Fruit fly (Drosophila melanogaster): ENCODE data around the gene knk.
A peak's percentile ranks its signal among the peaks of the same experiment; 100 is the strongest.

knk gene

DNA sequence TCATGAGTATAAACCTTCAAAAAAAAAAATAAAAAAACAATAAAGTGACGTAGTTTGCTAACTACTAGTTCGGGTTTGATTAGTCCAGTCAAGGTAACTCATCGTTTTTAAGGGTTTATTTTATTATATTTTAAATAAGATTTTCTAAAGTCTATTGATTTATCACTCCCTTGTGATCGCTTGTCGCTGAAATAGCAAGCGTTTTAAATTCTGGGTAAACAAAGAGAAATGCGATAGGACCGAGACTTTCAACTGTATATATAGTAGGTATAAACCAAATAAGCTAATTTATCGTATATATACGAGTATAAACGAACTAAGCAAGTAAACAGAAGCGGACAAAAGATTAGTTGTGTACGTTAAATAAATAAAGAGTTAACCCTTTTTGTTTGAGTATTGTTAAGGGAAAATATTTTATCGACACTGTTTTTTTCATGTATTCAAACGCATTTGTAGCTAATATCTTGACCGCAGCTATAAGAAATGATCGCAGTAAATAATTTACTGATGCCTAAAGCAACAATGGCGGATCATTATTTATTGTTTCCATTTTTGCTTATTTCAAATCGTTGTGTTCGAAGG is 43.1 kb upstream of the knk start (continued):
- TF ChIP-seq CG4820 (GFP tag; optimal IDR thresholded peaks at IDR 0.05) (no peak), gsb (GFP tag; IDR thresholded peaks at IDR 0.05) (no peak), CG7963 (GFP tag; IDR thresholded peaks at IDR 0.05; ENCODE audit: partially characterized antibody) (no peak), Doc3 (GFP tag; IDR thresholded peaks at IDR 0.05; ENCODE audit: partially characterized antibody) (no peak), Oli (tag; optimal IDR thresholded peaks at IDR 0.05) (peak; percentile 48), ac (GFP tag; optimal IDR thresholded peaks at IDR 0.05) (peak; percentile 43), CG15011 (GFP tag; optimal IDR thresholded peaks at IDR 0.05) (no peak), CG14965 (GFP tag; optimal IDR thresholded peaks at IDR 0.05; ENCODE audit: borderline replicate concordance) (no peak), sc (optimal IDR thresholded peaks at IDR 0.05) (no peak), sc (GFP tag; optimal IDR thresholded peaks at IDR 0.05) (peak; percentile 4), B-H2 (GFP tag; optimal IDR thresholded peaks at IDR 0.05) (peak; percentile 25), CG8089 (GFP tag; optimal IDR thresholded peaks at IDR 0.05) (no peak), exex (tag; optimal IDR thresholded peaks at IDR 0.05) (no peak), crp (GFP tag; optimal IDR thresholded peaks at IDR 0.05) (no peak), mam (GFP tag; optimal IDR thresholded peaks at IDR 0.05) (peak; percentile 32), Oaz (GFP tag; IDR thresholded peaks at IDR 0.05) (no peak), caup (GFP tag; optimal IDR thresholded peaks at IDR 0.05; ENCODE audit: severe bottlenecking) (no peak), tap (tag; optimal IDR thresholded peaks at IDR 0.05) (peak; percentile 24), CG11093 (GFP tag; IDR thresholded peaks at IDR 0.05) (no peak), trem (tag; optimal IDR thresholded peaks at IDR 0.05) (no peak), H15 (GFP tag; IDR thresholded peaks at IDR 0.05) (no peak), sd (tag; optimal IDR thresholded peaks at IDR 0.05) (no peak), ap (GFP tag; IDR thresholded peaks at IDR 0.05) (no peak), Kr (GFP tag; optimal IDR thresholded peaks at IDR 0.05) (no peak), CG7372 (GFP tag; IDR thresholded peaks at IDR 0.05) (no peak), CG18619 (GFP tag; optimal IDR thresholded peaks at IDR 0.05) (peak; percentile 35), CG17359 (tag; optimal IDR thresholded peaks at IDR 0.05) (peak; percentile 38), sens (GFP tag) (peak; percentile 87), CG34376 (GFP tag; optimal IDR thresholded peaks at IDR 0.05) (no peak), Meics (GFP tag; optimal IDR thresholded peaks at IDR 0.05) (peak; percentile 34), CG18476 (GFP tag; optimal IDR thresholded peaks at IDR 0.05) (no peak), CG10959 (GFP tag; IDR thresholded peaks at IDR 0.05) (no peak), CG17912 (GFP tag; optimal IDR thresholded peaks at IDR 0.05) (no peak), CG6175 (GFP tag; IDR thresholded peaks at IDR 0.05) (no peak), CG15073 (GFP tag; optimal IDR thresholded peaks at IDR 0.05) (no peak), emc (GFP tag; optimal IDR thresholded peaks at IDR 0.05) (no peak), btn (GFP tag; optimal IDR thresholded peaks at IDR 0.05) (no peak), CG1603 (tag; optimal IDR thresholded peaks at IDR 0.05) (peak; percentile 68), CG6254 (GFP tag; optimal IDR thresholded peaks at IDR 0.05) (peak; percentile 55), pan (optimal IDR thresholded peaks at IDR 0.05) (no peak), pan (GFP tag; optimal IDR thresholded peaks at IDR 0.05 in 1 of 2, IDR thresholded peaks at IDR 0.05 in 1 of 2) (peak in 1 of 2 experiments; percentile 35), lola (GFP tag; optimal IDR thresholded peaks at IDR 0.05) (no peak), kni (GFP tag; optimal IDR thresholded peaks at IDR 0.05) (no peak), CG32767 (GFP tag; IDR thresholded peaks at IDR 0.05) (no peak), Myb (GFP tag; optimal IDR thresholded peaks at IDR 0.05) (peak; percentile 27), aop (GFP tag; IDR thresholded peaks at IDR 0.05) (no peak), sna (GFP tag; IDR thresholded peaks at IDR 0.05; ENCODE audit: partially characterized antibody) (no peak), Adf1 (GFP tag; IDR thresholded peaks at IDR 0.05) (no peak), Hr51 (GFP tag; optimal IDR thresholded peaks at IDR 0.05) (peak in 1 of 2 experiments; percentile 15), croc (GFP tag; conservative IDR thresholded peaks at IDR 0.05) (no peak)

Measured in whole organism, embryonic.